Worm (Caenorhabditis elegans) whole organism, L1 larva: ENCODE data around the gene ost-1.
A peak's percentile ranks its signal among the peaks of the same experiment; 100 is the strongest.

Experiments used
- C16A3.4 ChIP-seq: fragments of 150-350 bp; optimal IDR thresholded peaks from 2 replicates; lab custom pipeline; 2014; ENCODE audit warnings: missing biosample characterization, missing genetic modification characterization
- C34B4.2 ChIP-seq: sonication (generic microtip); optimal IDR thresholded peaks from 2 replicates; lab custom pipeline; 2017; ENCODE audit warnings: mild to moderate bottlenecking, missing genetic modification characterization, missing compliant biosample characterization
- Y116A8C.19 ChIP-seq: sonication (generic microtip); optimal IDR thresholded peaks from 2 replicates; lab custom pipeline; 2016; ENCODE audit warnings: missing compliant biosample characterization, missing genetic modification characterization, borderline replicate concordance
- aly-2 ChIP-seq: fragments of 150-350 bp; optimal IDR thresholded peaks from 2 replicates; lab custom pipeline; 2014; ENCODE audit warnings: missing biosample characterization, missing genetic modification characterization
- ceh-88 ChIP-seq: fragments of 200-800 bp; sonication (Bioruptor generic); IDR thresholded peaks from 2 replicates; pipeline ENCODE4 v1.3.6; 2022; ENCODE audit warnings: missing genetic modification characterization, missing compliant biosample characterization
- ceh-90 ChIP-seq: sonication (generic microtip); optimal IDR thresholded peaks from 2 replicates; lab custom pipeline; 2016; ENCODE audit warnings: missing genetic modification characterization, missing compliant biosample characterization
- dpl-1 ChIP-seq, 3 experiments: fragments of 150-350 bp in 2 of 3; sonication (generic microtip) in 1 of 3; optimal IDR thresholded peaks; 2 replicates each; lab custom pipeline; 2014 to 2017; ENCODE audit warnings: missing biosample characterization in 3 of 3, missing genetic modification characterization in 3 of 3, missing genetic modification reagents in 3 of 3
- dsc-1 ChIP-seq: sonication (generic microtip); optimal IDR thresholded peaks from 2 replicates; lab custom pipeline; 2016; ENCODE audit warnings: mild to moderate bottlenecking, missing genetic modification characterization, missing compliant biosample characterization
- efl-1 ChIP-seq, 4 experiments: fragments of 150-350 bp; optimal IDR thresholded peaks in 3 of 4; peaks in 1 of 4; 1 replicate in 1 of 4; 2 replicates in 3 of 4; lab custom pipeline; 2014; ENCODE audit warnings: missing biosample characterization in 2 of 4, missing genetic modification characterization in 2 of 4, missing genetic modification reagents in 2 of 4
- egl-13 ChIP-seq: sonication (generic microtip); optimal IDR thresholded peaks from 2 replicates; lab custom pipeline; 2016; ENCODE audit warnings: missing genotype, missing genetic modification reagents, missing genetic modification characterization, missing compliant biosample characterization
- elt-2 ChIP-seq: sonication (generic microtip); optimal IDR thresholded peaks from 2 replicates; lab custom pipeline; 2016; ENCODE audit warnings: missing genetic modification characterization, mild to moderate bottlenecking, inconsistent platforms, missing compliant biosample characterization, missing genetic modification reagents
- elt-3 ChIP-seq, 6 experiments: fragments of 150-350 bp in 1 of 6; sonication (generic microtip); optimal IDR thresholded peaks; 2 replicates each; lab custom pipeline; 2017 to 2018; ENCODE audit warnings: missing biosample characterization in 6 of 6, missing genetic modification characterization in 6 of 6, inconsistent platforms in 1 of 6
- fkh-8 ChIP-seq: sonication (generic microtip); optimal IDR thresholded peaks from 2 replicates; lab custom pipeline; 2016; ENCODE audit warnings: mild to moderate bottlenecking, missing genetic modification characterization, missing compliant biosample characterization
- fos-1 ChIP-seq: fragments of 150-350 bp; optimal IDR thresholded peaks from 2 replicates; lab custom pipeline; 2014; ENCODE audit warnings: missing biosample characterization, missing genetic modification characterization
- hlh-4 ChIP-seq: sonication (generic microtip); optimal IDR thresholded peaks from 2 replicates; lab custom pipeline; 2016; ENCODE audit warnings: mild to moderate bottlenecking, missing genetic modification characterization, missing compliant biosample characterization
- hpl-2 ChIP-seq: fragments of 150-350 bp; optimal IDR thresholded peaks from 2 replicates; lab custom pipeline; 2014; ENCODE audit warnings: missing biosample characterization, missing genetic modification reagents, missing genetic modification characterization
- lin-14 ChIP-seq: fragments of 200-800 bp; sonication (Bioruptor generic); optimal IDR thresholded peaks from 2 replicates; lab custom pipeline; 2018; ENCODE audit warnings: mild to moderate bottlenecking, missing genetic modification characterization, moderate library complexity, missing compliant biosample characterization
- lin-35 ChIP-seq, 2 experiments: fragments of 150-350 bp; optimal IDR thresholded peaks; 2 replicates each; lab custom pipeline; 2014; ENCODE audit warnings: missing biosample characterization in 2 of 2, missing genetic modification characterization in 2 of 2, missing genetic modification reagents in 2 of 2
- lin-39 ChIP-seq: fragments of 150-350 bp; optimal IDR thresholded peaks from 2 replicates; lab custom pipeline; 2014; ENCODE audit warnings: missing biosample characterization, missing genetic modification reagents, missing genetic modification characterization
- mab-9 ChIP-seq: fragments of 200-800 bp; sonication (Bioruptor generic); IDR thresholded peaks from 2 replicates; pipeline ENCODE4 v1.3.6; 2022; ENCODE audit warnings: missing genetic modification reagents, missing genetic modification characterization, missing compliant biosample characterization
- mdl-1 ChIP-seq, 2 experiments: fragments of 150-350 bp; optimal IDR thresholded peaks; 2 replicates each; lab custom pipeline; 2014 to 2017; ENCODE audit warnings: missing biosample characterization in 2 of 2, missing genetic modification characterization in 2 of 2, inconsistent platforms in 1 of 2
- mef-2 ChIP-seq: fragments of 150-350 bp; optimal IDR thresholded peaks from 2 replicates; lab custom pipeline; 2014; ENCODE audit warnings: missing biosample characterization, missing genetic modification characterization
- mep-1 ChIP-seq: fragments of 150-350 bp; optimal IDR thresholded peaks from 2 replicates; lab custom pipeline; 2014; ENCODE audit warnings: missing biosample characterization, missing genetic modification characterization
- nhr-20 ChIP-seq: sonication (generic microtip); optimal IDR thresholded peaks from 2 replicates; lab custom pipeline; 2016; ENCODE audit warnings: mild to moderate bottlenecking, missing genetic modification characterization, missing compliant biosample characterization
- nhr-28 ChIP-seq: fragments of 150-350 bp; optimal IDR thresholded peaks from 2 replicates; lab custom pipeline; 2014; ENCODE audit warnings: missing biosample characterization, missing genetic modification characterization
- nhr-71 ChIP-seq: sonication (generic microtip); optimal IDR thresholded peaks from 2 replicates; lab custom pipeline; 2016; ENCODE audit warnings: mild to moderate bottlenecking, missing genetic modification characterization, moderate library complexity, missing compliant biosample characterization
- nhr-76 ChIP-seq: sonication (generic microtip); optimal IDR thresholded peaks from 2 replicates; lab custom pipeline; 2017; ENCODE audit warnings: missing biosample characterization, missing genetic modification characterization
- nhr-84 ChIP-seq: sonication (generic microtip); optimal IDR thresholded peaks from 2 replicates; lab custom pipeline; 2017; ENCODE audit warnings: missing biosample characterization, missing genetic modification characterization
- nhr-85 ChIP-seq: sonication (generic microtip); peaks from one replicate; lab custom pipeline; 2016; ENCODE audit warnings: missing genetic modification characterization, inconsistent platforms, missing compliant biosample characterization
- nhr-90 ChIP-seq: sonication (generic microtip); optimal IDR thresholded peaks from 2 replicates; lab custom pipeline; 2016; ENCODE audit warnings: mild to moderate bottlenecking, missing genetic modification characterization, missing compliant biosample characterization; ENCODE audit not compliant: poor library complexity
- pag-3 ChIP-seq: sonication (generic microtip); optimal IDR thresholded peaks from 2 replicates; lab custom pipeline; 2017; ENCODE audit warnings: missing genetic modification characterization, mild to moderate bottlenecking, missing compliant biosample characterization, antibody characterized with exemption, borderline replicate concordance; ENCODE audit not compliant: insufficient read depth
- pax-3 ChIP-seq: fragments of 200-800 bp; sonication (Bioruptor generic); optimal IDR thresholded peaks from 2 replicates; lab custom pipeline; 2018; ENCODE audit warnings: mild to moderate bottlenecking, missing genetic modification characterization, moderate library complexity, missing compliant biosample characterization
- pqm-1 ChIP-seq: sonication (generic microtip); optimal IDR thresholded peaks from 3 replicates; lab custom pipeline; 2017; ENCODE audit warnings: missing biosample characterization, missing genetic modification characterization
- snu-23 ChIP-seq: sonication (generic microtip); optimal IDR thresholded peaks from 2 replicates; lab custom pipeline; 2016; ENCODE audit warnings: missing genetic modification characterization, missing compliant biosample characterization
- sox-4 ChIP-seq: sonication (generic microtip); optimal IDR thresholded peaks from 2 replicates; lab custom pipeline; 2016; ENCODE audit warnings: missing genetic modification characterization, missing compliant biosample characterization
- swsn-7 ChIP-seq: sonication (generic microtip); optimal IDR thresholded peaks from 2 replicates; lab custom pipeline; 2016; ENCODE audit warnings: missing genetic modification characterization, missing compliant biosample characterization
- tbx-2 ChIP-seq: sonication (generic microtip); optimal IDR thresholded peaks from 2 replicates; lab custom pipeline; 2016; ENCODE audit warnings: missing genetic modification characterization, missing compliant biosample characterization
- tlp-1 ChIP-seq: fragments of 150-350 bp; optimal IDR thresholded peaks from 2 replicates; lab custom pipeline; 2014; ENCODE audit warnings: missing biosample characterization, missing genetic modification characterization
- unc-130 ChIP-seq: fragments of 150-350 bp; optimal IDR thresholded peaks from 2 replicates; lab custom pipeline; 2017; ENCODE audit warnings: missing biosample characterization, missing genetic modification characterization, inconsistent platforms
- unc-86 ChIP-seq: sonication (generic microtip); optimal IDR thresholded peaks from 2 replicates; lab custom pipeline; 2016; ENCODE audit warnings: missing genetic modification characterization, missing compliant biosample characterization
- vab-15 ChIP-seq: sonication (generic microtip); optimal IDR thresholded peaks from 2 replicates; lab custom pipeline; 2017; ENCODE audit warnings: missing genotype, mild to moderate bottlenecking, missing genetic modification characterization, missing compliant biosample characterization
- xbp-1 ChIP-seq: sonication (generic microtip); optimal IDR thresholded peaks from 2 replicates; lab custom pipeline; 2016; ENCODE audit warnings: missing genetic modification characterization, missing compliant biosample characterization
- zip-4 ChIP-seq: fragments of 200-800 bp; sonication (Bioruptor generic); optimal IDR thresholded peaks from 2 replicates; lab custom pipeline; 2018; ENCODE audit warnings: mild to moderate bottlenecking, missing genetic modification characterization, moderate library complexity, missing compliant biosample characterization
- ztf-11 ChIP-seq, 2 experiments: sonication (generic microtip); optimal IDR thresholded peaks; 2 replicates each; lab custom pipeline; 2016 to 2017; ENCODE audit warnings: missing genetic modification characterization in 2 of 2, missing biosample characterization in 1 of 2, missing compliant biosample characterization in 1 of 2

The ost-1 gene

ce11 chrIV:1124741-1125140 is 17.5 kb downstream of the ost-1 start, which contains the start of gene perm-4:
Gene perm-4, minus strand, starts transcription at chrIV:1125107.
- TF ChIP-seq fkh-8 (tag; lab: Kevin White, UChicago), result no peak
- no peak for TF ChIP-seq lin-35 (GFP tag; optimal IDR thresholded peaks at IDR 0.05; lab: Kevin White, UChicago)
- TF ChIP-seq swsn-7 (tag; lab: Kevin White, UChicago), result no peak
- no peak for TF ChIP-seq nhr-76 (tag; lab: Kevin White, UChicago)
- TF ChIP-seq, all 84 proteins: peak for 0

DNA sequence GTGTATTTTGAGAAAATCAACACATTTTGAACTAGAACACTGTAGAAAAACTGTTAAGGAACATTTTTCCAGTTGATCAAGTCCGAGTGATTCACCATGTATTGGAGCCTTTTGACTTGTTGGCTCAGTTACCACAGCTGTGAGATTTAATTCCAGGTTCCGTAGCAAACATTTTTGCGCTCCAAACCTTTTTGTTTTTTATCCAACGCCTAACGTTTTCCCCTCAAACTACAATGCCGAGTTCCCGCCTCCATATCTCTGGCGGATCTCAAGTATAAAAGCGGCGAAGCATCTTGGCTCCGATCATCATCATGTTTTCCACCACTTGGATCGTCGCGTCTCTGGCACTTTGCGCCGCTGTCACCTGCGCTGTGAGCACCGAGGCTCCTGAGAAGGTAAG is 19.3 kb downstream of the ost-1 start, which contains the start of gene perm-2:
perm-2 (plus strand) TSS at position 301 of the 400 bp plus-strand sequence.
- TF ChIP-seq tbx-2 (no peak), sox-4 (tag; lab: Kevin White, UChicago) (no peak), lin-39 (tag; lab: Kevin White, UChicago) (no peak), pax-3 (no peak), dpl-1 (GFP tag; optimal IDR thresholded peaks at IDR 0.05; lab: Kevin White, UChicago) (no peak), fos-1 (no peak), nhr-90 (tag; lab: Kevin White, UChicago) (no peak)

DNA sequence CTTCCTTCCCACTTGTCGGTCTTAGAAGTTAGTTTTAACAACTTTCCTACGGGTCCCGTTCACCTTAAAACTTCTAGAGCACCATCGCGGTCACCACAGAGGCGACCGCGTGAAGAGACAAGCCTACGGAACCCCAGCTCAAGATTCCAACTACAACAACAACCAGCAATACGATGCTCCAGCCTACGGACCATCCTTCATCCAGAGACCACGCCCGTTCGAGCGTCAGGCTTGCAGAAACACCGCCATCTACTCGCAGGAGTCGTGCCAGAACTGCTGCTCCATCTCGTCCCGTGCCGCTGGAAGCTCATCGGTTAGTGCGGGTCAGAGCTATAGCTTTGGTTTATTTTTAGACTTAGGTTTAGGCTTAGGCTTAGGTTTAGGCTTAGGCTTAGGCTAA is 20.7 kb downstream of the ost-1 start:
- TF ChIP-seq mdl-1 (tag; optimal IDR thresholded peaks at IDR 0.05; lab: Kevin White, UChicago), result no peak
- no peak for TF ChIP-seq mep-1 (tag; lab: Kevin White, UChicago)
- no peak for TF ChIP-seq ceh-90 (tag; lab: Kevin White, UChicago)
- no peak for TF ChIP-seq tlp-1 (tag; lab: Kevin White, UChicago)
- no peak for TF ChIP-seq elt-2 (tag; lab: Kevin White, UChicago)
- TF ChIP-seq xbp-1 (tag; lab: Kevin White, UChicago), result no peak
- no peak for TF ChIP-seq nhr-84 (tag; lab: Kevin White, UChicago)
- no peak for TF ChIP-seq pag-3 (tag; lab: Kevin White, UChicago)
- no peak for TF ChIP-seq mef-2 (tag; lab: Kevin White, UChicago)
- TF ChIP-seq dsc-1 (tag; lab: Kevin White, UChicago), result no peak
- no peak for TF ChIP-seq unc-86
- TF ChIP-seq C34B4.2 (tag; lab: Kevin White, UChicago), result no peak
- TF ChIP-seq hpl-2, result no peak
- no peak for TF ChIP-seq fkh-8 (tag; lab: Kevin White, UChicago)

ce11 chrIV:1136658-1137057 is 29.5 kb downstream of the ost-1 start, which contains the start of gene C44B12.6:
Gene C44B12.6, minus strand, starts transcription at chrIV:1136758.
- TF ChIP-seq hpl-2 (no peak), nhr-20 (tag; lab: Kevin White, UChicago) (no peak), dsc-1 (tag; lab: Kevin White, UChicago) (no peak), pqm-1 (tag; lab: Kevin White, UChicago) (no peak), fos-1 (no peak), egl-13 (no peak), nhr-85 (tag; lab: Kevin White, UChicago) (no peak), aly-2 (no peak), unc-130 (tag; lab: Kevin White, UChicago) (no peak), tbx-2 (no peak), Y116A8C.19 (tag; lab: Kevin White, UChicago) (no peak), hlh-4 (tag; lab: Kevin White, UChicago) (no peak), vab-15 (tag; lab: Kevin White, UChicago) (no peak), elt-3 (tag; optimal IDR thresholded peaks at IDR 0.05; lab: Kevin White, UChicago) (no peak), mep-1 (tag; lab: Kevin White, UChicago) (no peak), ceh-88 (no peak)
- TF ChIP-seq, all 84 proteins: peak for 0

- TF ChIP-seq lin-39 (tag; lab: Kevin White, UChicago) (no peak), fkh-8 (tag; lab: Kevin White, UChicago) (no peak), nhr-71 (no peak), snu-23 (GFP tag; lab: Kevin White, UChicago) (no peak), zip-4 (GFP tag; lab: Kevin White, UChicago) (no peak), lin-14 (GFP tag; lab: Kevin White, UChicago) (no peak), tbx-2 (no peak), efl-1 (optimal IDR thresholded peaks at IDR 0.05; lab: Kevin White, UChicago) (no peak), efl-1 (GFP tag; optimal IDR thresholded peaks at IDR 0.05 in 1 of 2; lab: Kevin White, UChicago) (peak in 1 of 2 experiments; percentile 69), hlh-4 (tag; lab: Kevin White, UChicago) (no peak), nhr-28 (tag; lab: Kevin White, UChicago) (no peak), mep-1 (tag; lab: Kevin White, UChicago) (no peak), C16A3.4 (tag; lab: Kevin White, UChicago) (no peak), ztf-11 (tag; optimal IDR thresholded peaks at IDR 0.05; lab: Kevin White, UChicago) (no peak), C34B4.2 (tag; lab: Kevin White, UChicago) (no peak), ceh-90 (tag; lab: Kevin White, UChicago) (no peak), dpl-1 (GFP tag; optimal IDR thresholded peaks at IDR 0.05; lab: Kevin White, UChicago) (no peak), mab-9 (GFP tag; lab: Robert Waterston, UW) (no peak), elt-2 (tag; lab: Kevin White, UChicago) (peak; percentile 84)
These were observed 40.4 kb downstream of the ost-1 start for ce11 chrIV:1147594-1147993.
